Fruit fly (Drosophila melanogaster) whole organism, embryonic: ENCODE data around the gene Sgs1.

Experiments
- B-H1 ChIP-seq: fragments of 200-800 bp; sonication (Bioruptor generic); IDR thresholded peaks from 3 replicates; pipeline ENCODE4 v1.3.6; 2022; ENCODE audit warnings: missing biosample characterization, missing genetic modification characterization
- CG10431 ChIP-seq: fragments of 200-800 bp; sonication (Bioruptor generic); optimal IDR thresholded peaks from 3 replicates; lab custom pipeline; 2018; ENCODE audit warnings: missing biosample characterization, mild to moderate bottlenecking, missing genetic modification characterization
- CG11504 ChIP-seq: fragments of 200-800 bp; sonication (Bioruptor generic); optimal IDR thresholded peaks from 3 replicates; lab custom pipeline; 2019; ENCODE audit warnings: missing biosample characterization, mild to moderate bottlenecking, missing genetic modification characterization, moderate library complexity
- CG12071 ChIP-seq: fragments of 200-800 bp; sonication (Bioruptor generic); optimal IDR thresholded peaks from 3 replicates; lab custom pipeline; 2018; ENCODE audit warnings: missing biosample characterization, mild to moderate bottlenecking, missing genetic modification characterization
- CG12219 ChIP-seq: fragments of 200-800 bp; sonication (Bioruptor generic); optimal IDR thresholded peaks from 3 replicates; lab custom pipeline; 2018; ENCODE audit warnings: missing biosample characterization, mild to moderate bottlenecking, missing genetic modification characterization
- CG14965 ChIP-seq: fragments of 200-800 bp; sonication (Bioruptor generic); optimal IDR thresholded peaks from 2 replicates; lab custom pipeline; 2016; ENCODE audit warnings: missing biosample characterization, missing genetic modification characterization, borderline replicate concordance
- CG15269 ChIP-seq: fragments of 200-800 bp; sonication (Bioruptor generic); optimal IDR thresholded peaks from 2 replicates; lab custom pipeline; 2018; ENCODE audit warnings: missing biosample characterization, mild to moderate bottlenecking, missing genetic modification characterization, moderate library complexity
- CG1529 ChIP-seq: fragments of 200-800 bp; sonication (Bioruptor generic); optimal IDR thresholded peaks from 3 replicates; lab custom pipeline; 2018; ENCODE audit warnings: missing biosample characterization, missing genetic modification characterization
- CG2116 ChIP-seq: fragments of 200-800 bp; sonication (Bioruptor generic); optimal IDR thresholded peaks from 3 replicates; lab custom pipeline; 2018; ENCODE audit warnings: missing biosample characterization, mild to moderate bottlenecking, missing genetic modification characterization
- CG2129 ChIP-seq: fragments of 200-800 bp; sonication (Bioruptor generic); IDR thresholded peaks from 2 replicates; pipeline ENCODE4 v1.3.6; 2022; ENCODE audit warnings: missing biosample characterization, missing genetic modification characterization; ENCODE audit not compliant: partially characterized antibody
- CG2202 ChIP-seq: fragments of 200-800 bp; sonication (Bioruptor generic); optimal IDR thresholded peaks from 2 replicates; lab custom pipeline; 2018; ENCODE audit warnings: missing biosample characterization, mild to moderate bottlenecking, missing genetic modification characterization
- CG2875 ChIP-seq: fragments of 200-800 bp; sonication (Bioruptor generic); optimal IDR thresholded peaks from 2 replicates; lab custom pipeline; 2017; ENCODE audit warnings: missing biosample characterization, mild to moderate bottlenecking, missing genetic modification characterization, missing genetic modification reagents
- CG31224 ChIP-seq: fragments of 200-800 bp; sonication (Bioruptor generic); IDR thresholded peaks from 2 replicates; pipeline ENCODE4 v1.3.6; 2022; ENCODE audit warnings: missing biosample characterization, missing genetic modification characterization
- CG4360 ChIP-seq: fragments of 200-800 bp; sonication (Bioruptor generic); IDR thresholded peaks from 2 replicates; pipeline ENCODE4 v1.3.6; 2022; ENCODE audit warnings: missing biosample characterization, missing genetic modification characterization
- CG4617 ChIP-seq: fragments of 200-800 bp; sonication (Bioruptor generic); optimal IDR thresholded peaks from 3 replicates; lab custom pipeline; 2016; ENCODE audit warnings: missing biosample characterization, missing genetic modification characterization, borderline replicate concordance
- CG4730 ChIP-seq: fragments of 200-800 bp; sonication (Bioruptor generic); IDR thresholded peaks from 2 replicates; pipeline ENCODE4 v1.3.6; 2022; ENCODE audit warnings: missing biosample characterization, missing genetic modification characterization
- CG6654 ChIP-seq: fragments of 200-800 bp; sonication (Bioruptor generic); optimal IDR thresholded peaks from 2 replicates; lab custom pipeline; 2017; ENCODE audit warnings: missing biosample characterization, mild to moderate bottlenecking, missing genetic modification characterization
- CG6689 ChIP-seq: fragments of 200-800 bp; sonication (Bioruptor generic); IDR thresholded peaks from 2 replicates; pipeline ENCODE4 v1.3.6; 2022; ENCODE audit warnings: missing biosample characterization, missing genetic modification characterization
- CG8359 ChIP-seq: fragments of 200-800 bp; sonication (Bioruptor generic); optimal IDR thresholded peaks from 2 replicates; lab custom pipeline; 2017; ENCODE audit warnings: missing biosample characterization, mild to moderate bottlenecking, missing genetic modification characterization, borderline replicate concordance
- CG9437 ChIP-seq: fragments of 200-800 bp; sonication (Bioruptor generic); optimal IDR thresholded peaks from 2 replicates; lab custom pipeline; 2018; ENCODE audit warnings: missing biosample characterization, mild to moderate bottlenecking, missing genetic modification characterization
- Chrac-16 ChIP-seq: fragments of 200-800 bp; sonication (Bioruptor generic); optimal IDR thresholded peaks from 3 replicates; lab custom pipeline; 2016; ENCODE audit warnings: missing biosample characterization, missing genetic modification characterization
- D ChIP-seq, 2 experiments: fragments of 200-800 bp in 1 of 2; fragments of >200 bp in 1 of 2; sonication (Bioruptor generic) in 1 of 2; optimal IDR thresholded peaks; 2 replicates in 1 of 2; 3 replicates in 1 of 2; lab custom pipeline; 2017; ENCODE audit warnings: mild to moderate bottlenecking in 1 of 2, missing biosample characterization in 1 of 2, missing genetic modification characterization in 1 of 2, missing genetic modification reagents in 1 of 2
- Dad ChIP-seq: fragments of 200-800 bp; sonication (Bioruptor generic); optimal IDR thresholded peaks from 3 replicates; lab custom pipeline; 2016; ENCODE audit warnings: missing biosample characterization, missing genetic modification characterization
- Dll ChIP-seq: fragments of 200-800 bp; sonication (Bioruptor generic); IDR thresholded peaks from 4 replicates; pipeline ENCODE4 v1.3.6; 2022; ENCODE audit warnings: missing biosample characterization, missing genetic modification characterization; ENCODE audit not compliant: partially characterized antibody
- Fer2 ChIP-seq: fragments of 200-800 bp; sonication (Bioruptor generic); optimal IDR thresholded peaks from 2 replicates; lab custom pipeline; 2018; ENCODE audit warnings: missing biosample characterization, mild to moderate bottlenecking, missing genetic modification characterization, moderate library complexity
- Gug ChIP-seq: fragments of 200-800 bp; sonication (Bioruptor generic); IDR thresholded peaks from 4 replicates; pipeline ENCODE4 v1.3.6; 2022; ENCODE audit warnings: missing biosample characterization, missing genetic modification characterization
- HHEX ChIP-seq: fragments of 200-800 bp; sonication (Bioruptor generic); optimal IDR thresholded peaks from 3 replicates; lab custom pipeline; 2017; ENCODE audit warnings: missing biosample characterization, mild to moderate bottlenecking, missing genetic modification characterization, missing genetic modification reagents
- HmgD ChIP-seq: fragments of 200-800 bp; sonication (Bioruptor generic); optimal IDR thresholded peaks from 3 replicates; lab custom pipeline; 2016; ENCODE audit warnings: missing biosample characterization, missing genetic modification characterization
- Hmx ChIP-seq: fragments of 200-800 bp; sonication (Bioruptor generic); optimal IDR thresholded peaks from 2 replicates; lab custom pipeline; 2016; ENCODE audit warnings: missing biosample characterization, missing genetic modification characterization
- Rfx ChIP-seq: fragments of 200-800 bp; sonication (Bioruptor generic); IDR thresholded peaks from 2 replicates; pipeline ENCODE4 v1.3.6; 2022; ENCODE audit warnings: missing biosample characterization, missing genetic modification characterization
- Sox102F ChIP-seq: fragments of 200-800 bp; sonication (Bioruptor generic); optimal IDR thresholded peaks from 2 replicates; lab custom pipeline; 2018; ENCODE audit warnings: missing biosample characterization, mild to moderate bottlenecking, missing genetic modification characterization, moderate library complexity
- Ssrp ChIP-seq: fragments of 200-800 bp; sonication (Bioruptor generic); optimal IDR thresholded peaks from 2 replicates; lab custom pipeline; 2018; ENCODE audit warnings: missing biosample characterization, mild to moderate bottlenecking, missing genetic modification characterization, moderate library complexity
- Trl ChIP-seq, 3 experiments: fragments of >200 bp in 2 of 3; fragments of 200-800 bp in 1 of 3; sonication (Bioruptor generic) in 1 of 3; optimal IDR thresholded peaks; 2 replicates in 1 of 3; 3 replicates in 2 of 3; lab custom pipeline; 2016 to 2017; ENCODE audit warnings: missing biosample characterization in 1 of 3, missing genetic modification characterization in 1 of 3
- bsh ChIP-seq, 2 experiments: fragments of 200-800 bp; sonication (Bioruptor generic); optimal IDR thresholded peaks; 2 replicates each; lab custom pipeline; 2017 to 2018; ENCODE audit warnings: mild to moderate bottlenecking in 2 of 2, missing biosample characterization in 2 of 2, missing genetic modification characterization in 2 of 2, moderate library complexity in 1 of 2
- corto ChIP-seq: fragments of 200-800 bp; sonication (Bioruptor generic); optimal IDR thresholded peaks from 2 replicates; lab custom pipeline; 2016; ENCODE audit warnings: missing biosample characterization, mild to moderate bottlenecking, missing genetic modification characterization, moderate library complexity
- disco-r ChIP-seq: fragments of 200-800 bp; sonication (Bioruptor generic); optimal IDR thresholded peaks from 2 replicates; lab custom pipeline; 2016; ENCODE audit warnings: missing biosample characterization, missing genetic modification characterization
- ems ChIP-seq: fragments of 200-800 bp; sonication (Bioruptor generic); optimal IDR thresholded peaks from 3 replicates; lab custom pipeline; 2016; ENCODE audit warnings: missing biosample characterization, missing genetic modification characterization
- en ChIP-seq: fragments of 200-800 bp; sonication (Bioruptor generic); optimal IDR thresholded peaks from 2 replicates; lab custom pipeline; 2016; ENCODE audit warnings: missing biosample characterization, missing genetic modification characterization
- fd3F ChIP-seq: fragments of 200-800 bp; sonication (Bioruptor generic); optimal IDR thresholded peaks from 2 replicates; lab custom pipeline; 2018; ENCODE audit warnings: missing biosample characterization, mild to moderate bottlenecking, missing genetic modification characterization, moderate library complexity
- oc ChIP-seq: fragments of 200-800 bp; sonication (Bioruptor generic); optimal IDR thresholded peaks from 2 replicates; lab custom pipeline; 2018; ENCODE audit warnings: missing biosample characterization, mild to moderate bottlenecking, missing genetic modification characterization, moderate library complexity
- onecut ChIP-seq: fragments of 200-800 bp; sonication (Bioruptor generic); IDR thresholded peaks from 2 replicates; pipeline ENCODE4 v1.3.6; 2022; ENCODE audit warnings: missing biosample characterization, missing genetic modification characterization
- pum ChIP-seq: fragments of 200-800 bp; sonication (Bioruptor generic); optimal IDR thresholded peaks from 2 replicates; lab custom pipeline; 2016; ENCODE audit warnings: missing biosample characterization, missing genetic modification characterization
- sens-2 ChIP-seq: fragments of 200-800 bp; sonication (Bioruptor generic); IDR thresholded peaks from 2 replicates; pipeline ENCODE4 v1.3.6; 2022; ENCODE audit warnings: missing biosample characterization, missing genetic modification characterization
- sim ChIP-seq: fragments of 200-800 bp; sonication (Bioruptor generic); IDR thresholded peaks from 2 replicates; pipeline ENCODE4 v1.3.6; 2022; ENCODE audit warnings: missing biosample characterization, missing genetic modification characterization
- tgo ChIP-seq: fragments of 200-800 bp; sonication (Bioruptor generic); IDR thresholded peaks from 3 replicates; pipeline ENCODE4 v1.3.6; 2022; ENCODE audit warnings: missing biosample characterization, missing genetic modification characterization
- trem ChIP-seq: fragments of 200-800 bp; optimal IDR thresholded peaks from 3 replicates; lab custom pipeline; 2019; ENCODE audit warnings: missing biosample characterization, mild to moderate bottlenecking, missing genetic modification characterization, moderate library complexity
- unpg ChIP-seq: fragments of 200-800 bp; sonication (Bioruptor generic); optimal IDR thresholded peaks from 3 replicates; lab custom pipeline; 2018; ENCODE audit warnings: missing biosample characterization, mild to moderate bottlenecking, missing genetic modification characterization, moderate library complexity
- wor ChIP-seq: fragments of 200-800 bp; sonication (Bioruptor generic); IDR thresholded peaks from 2 replicates; pipeline ENCODE4 v1.3.6; 2022; ENCODE audit warnings: missing biosample characterization, missing genetic modification characterization

Sgs1 gene

dm6 chr2L:4891914-4892469, 45.2 kb upstream of the Sgs1 start, which contains the start of gene CG3036 (continued):
- TF ChIP-seq CG11504 (tag; lab: Kevin White, UChicago) = peak; percentile 76
- TF ChIP-seq Dad (GFP tag; lab: Kevin White, UChicago) = peak; percentile 10
- peak; percentile 23 to 37 for TF ChIP-seq bsh (GFP tag; optimal IDR thresholded peaks at IDR 0.05; lab: Kevin White, UChicago)
- TF ChIP-seq sens-2 (GFP tag; lab: Robert Waterston, UW) = peak; percentile 31; the same call in 1 of the 2 replicates
- no peak for TF ChIP-seq fd3F (GFP tag; lab: Kevin White, UChicago)
- TF ChIP-seq CG8359 (GFP tag; lab: Kevin White, UChicago) = peak; percentile 79
- no peak for TF ChIP-seq CG4730 (GFP tag; lab: Robert Waterston, UW)
- TF ChIP-seq Fer2 (tag; lab: Kevin White, UChicago) = no peak
- no peak for TF ChIP-seq Ssrp
- TF ChIP-seq unpg (GFP tag; lab: Kevin White, UChicago) = peak; percentile 48
- no peak for TF ChIP-seq disco-r (GFP tag; lab: Kevin White, UChicago)
- TF ChIP-seq ems = peak; percentile 4
- peak in 1 of 2 experiments; percentile 27 for TF ChIP-seq Trl (optimal IDR thresholded peaks at IDR 0.05; lab: Kevin White, UChicago)
- peak; percentile 25 for TF ChIP-seq Trl (GFP tag; optimal IDR thresholded peaks at IDR 0.05; lab: Kevin White, UChicago)
- peak; percentile 49 for TF ChIP-seq sim (GFP tag; lab: Robert Waterston, UW)
- TF ChIP-seq Gug (GFP tag; lab: Robert Waterston, UW) = no peak
- peak; percentile 48 for TF ChIP-seq HmgD (GFP tag; lab: Kevin White, UChicago)
- no peak for TF ChIP-seq corto (GFP tag; lab: Kevin White, UChicago)
- no peak for TF ChIP-seq wor (GFP tag; lab: Robert Waterston, UW)
- no peak for TF ChIP-seq CG2129 (GFP tag; lab: Robert Waterston, UW)
- TF ChIP-seq CG6654 = no peak
- TF ChIP-seq Dll = 0 out of 4 replicates have a peak, but pooled peaks have one; percentile 32
- peak; percentile 39; the same call in 1 of the 3 replicates for TF ChIP-seq B-H1 (GFP tag; lab: Robert Waterston, UW)
- TF ChIP-seq Sox102F = no peak
- peak; percentile 75 for TF ChIP-seq onecut (GFP tag; lab: Robert Waterston, UW)
- TF ChIP-seq CG4360 (GFP tag; lab: Robert Waterston, UW) = peak; percentile 98
- no peak for TF ChIP-seq tgo
- TF ChIP-seq pum (GFP tag; lab: Kevin White, UChicago) = no peak
- peak; percentile 18 for TF ChIP-seq trem (tag; lab: Kevin White, UChicago)
- peak; percentile 58 for TF ChIP-seq D (optimal IDR thresholded peaks at IDR 0.05; lab: Kevin White, UChicago)
- TF ChIP-seq D (GFP tag; optimal IDR thresholded peaks at IDR 0.05; lab: Kevin White, UChicago) = no peak
- TF ChIP-seq CG4617 (GFP tag; lab: Kevin White, UChicago) = no peak
- TF ChIP-seq en (GFP tag; lab: Kevin White, UChicago) = no peak
- no peak for TF ChIP-seq CG31224 (GFP tag; lab: Robert Waterston, UW)
- no peak for TF ChIP-seq CG6689 (GFP tag; lab: Robert Waterston, UW)
- TF ChIP-seq CG10431 = no peak
- TF ChIP-seq CG2202 (tag; lab: Kevin White, UChicago) = peak; percentile 7
- TF ChIP-seq CG14965 (GFP tag; lab: Kevin White, UChicago) = no peak
- peak; percentile 58; the same call in 1 of the 2 replicates for TF ChIP-seq Rfx
- no peak for TF ChIP-seq CG9437
- TF ChIP-seq CG2116 = no peak
- TF ChIP-seq CG2875 = peak; percentile 15
- TF ChIP-seq CG1529 = no peak
- TF ChIP-seq CG15269 = peak; percentile 13
- TF ChIP-seq HHEX (GFP tag; lab: Kevin White, UChicago) = peak; percentile 8
- TF ChIP-seq oc (tag; lab: Kevin White, UChicago) = no peak
- TF ChIP-seq Hmx (GFP tag; lab: Kevin White, UChicago) = no peak
- TF ChIP-seq CG12071 (GFP tag; lab: Kevin White, UChicago) = peak; percentile 3
- no peak for TF ChIP-seq Chrac-16 (GFP tag; lab: Kevin White, UChicago)
- TF ChIP-seq CG12219 (GFP tag; lab: Kevin White, UChicago) = no peak
